ENCODE assay signal across 8 worm cellular contexts in the genomic region with DNA sequence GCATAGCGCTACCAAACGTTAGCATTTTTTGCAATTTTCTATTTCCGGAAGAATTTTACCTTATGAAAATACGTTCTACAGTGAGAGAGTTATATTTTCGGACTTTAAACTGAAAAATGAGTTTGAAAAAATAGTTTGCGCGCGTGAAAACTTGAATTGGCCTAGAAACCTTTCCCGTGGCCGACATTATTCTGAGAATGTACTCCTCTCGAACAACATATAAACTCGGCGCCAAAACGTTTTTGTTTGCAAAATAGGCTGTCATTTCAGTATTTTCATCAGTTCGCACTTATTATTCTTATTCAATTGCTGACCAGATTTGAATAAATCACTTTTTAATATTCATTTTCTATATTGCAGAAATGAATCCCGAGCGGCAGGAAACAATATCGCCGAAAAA.
TF ChIP-seq lines count a peak whose summit lies in the region.

Gene mre-11 (minus strand): TSS at position 113 of the 400 bp plus-strand sequence.
Gene wdr-5.3 (plus strand): TSS at position 361 of the 400 bp plus-strand sequence.

TF ChIP-seq in whole organism, L1 larva, 84 proteins besides CTCF, POLR2A, EP300 and RAD21 (continues in another document):
- no peak for TF ChIP-seq sup-37 (GFP tag; optimal IDR thresholded peaks at IDR 0.05; lab: Kevin White, UChicago)
- no peak for TF ChIP-seq hpl-2 (GFP tag; optimal IDR thresholded peaks at IDR 0.05; lab: Kevin White, UChicago)
- peak in 1 of 6 experiments; percentile 13 for TF ChIP-seq elt-3 (tag; optimal IDR thresholded peaks at IDR 0.05; lab: Kevin White, UChicago)
- TF ChIP-seq sox-4 (tag; optimal IDR thresholded peaks at IDR 0.05; lab: Kevin White, UChicago): peak; percentile 52
- TF ChIP-seq dsc-1 (tag; optimal IDR thresholded peaks at IDR 0.05; lab: Kevin White, UChicago): no peak
- peak in 1 of 2 experiments; percentile 41 for TF ChIP-seq mdl-1 (tag; optimal IDR thresholded peaks at IDR 0.05; lab: Kevin White, UChicago)
- peak; percentile 29 for TF ChIP-seq C04F5.9 (tag; optimal IDR thresholded peaks at IDR 0.05; lab: Kevin White, UChicago)
- TF ChIP-seq ztf-4 (tag; optimal IDR thresholded peaks at IDR 0.05; lab: Kevin White, UChicago): no peak
- peak; percentile 71 for TF ChIP-seq nhr-90 (tag; optimal IDR thresholded peaks at IDR 0.05; lab: Kevin White, UChicago; ENCODE audit: poor library complexity)
- peak; percentile 56 for TF ChIP-seq lin-13 (GFP tag; optimal IDR thresholded peaks at IDR 0.05; lab: Kevin White, UChicago)

TF ChIP-seq in whole organism, L2 larva, 48 proteins besides CTCF, POLR2A, EP300 and RAD21 (continues in another document):
- TF ChIP-seq sem-4 (tag; optimal IDR thresholded peaks at IDR 0.05; lab: Kevin White, UChicago): no peak
- TF ChIP-seq gmeb-1 (tag; optimal IDR thresholded peaks at IDR 0.05; lab: Kevin White, UChicago): peak; percentile 80
- TF ChIP-seq nhr-25 (tag; optimal IDR thresholded peaks at IDR 0.05; lab: Kevin White, UChicago): no peak
- TF ChIP-seq blmp-1 (tag; optimal IDR thresholded peaks at IDR 0.05; lab: Kevin White, UChicago; ENCODE audit: insufficient read depth): no peak
- peak; percentile 40 for TF ChIP-seq nhr-6 (tag; optimal IDR thresholded peaks at IDR 0.05; lab: Kevin White, UChicago)
- no peak for TF ChIP-seq egl-27 (tag; optimal IDR thresholded peaks at IDR 0.05; lab: Kevin White, UChicago)
- TF ChIP-seq ztf-11 (tag; optimal IDR thresholded peaks at IDR 0.05; lab: Kevin White, UChicago): no peak
- TF ChIP-seq aly-2 (tag; optimal IDR thresholded peaks at IDR 0.05; lab: Kevin White, UChicago): no peak
- TF ChIP-seq ceh-82 (tag; optimal IDR thresholded peaks at IDR 0.05; lab: Kevin White, UChicago): no peak
- no peak for TF ChIP-seq alr-1 (tag; optimal IDR thresholded peaks at IDR 0.05; lab: Kevin White, UChicago)
- peak; percentile 32 for TF ChIP-seq lin-11 (tag; optimal IDR thresholded peaks at IDR 0.05; lab: Kevin White, UChicago)

TF ChIP-seq in whole organism, L3 larva, 47 proteins besides CTCF, POLR2A, EP300 and RAD21 (continues in another document):
- TF ChIP-seq skn-1 (tag; optimal IDR thresholded peaks at IDR 0.05; lab: Kevin White, UChicago) (peak; percentile 12), pha-4 (tag; optimal IDR thresholded peaks at IDR 0.05; lab: Kevin White, UChicago) (no peak), elt-1 (tag; optimal IDR thresholded peaks at IDR 0.05; lab: Kevin White, UChicago) (no peak), nhr-43 (tag; optimal IDR thresholded peaks at IDR 0.05; lab: Kevin White, UChicago; ENCODE audit: poor library complexity, severe bottlenecking) (peak; percentile 58), nhr-25 (tag; optimal IDR thresholded peaks at IDR 0.05; lab: Kevin White, UChicago) (peak; percentile 24), zag-1 (tag; optimal IDR thresholded peaks at IDR 0.05; lab: Kevin White, UChicago) (no peak), nfya-1 (tag; optimal IDR thresholded peaks at IDR 0.05; lab: Kevin White, UChicago; ENCODE audit: insufficient read depth) (peak; percentile 66), lin-15B (tag; optimal IDR thresholded peaks at IDR 0.05; lab: Kevin White, UChicago) (peak; percentile 76), elt-3 (tag; optimal IDR thresholded peaks at IDR 0.05; lab: Kevin White, UChicago) (no peak), ceh-9 (tag; optimal IDR thresholded peaks at IDR 0.05; lab: Kevin White, UChicago) (no peak), snpc-4 (tag; optimal IDR thresholded peaks at IDR 0.05; lab: Kevin White, UChicago) (peak; percentile 85)

TF ChIP-seq in whole organism, L4 larva, 104 proteins besides CTCF, POLR2A, EP300 and RAD21 (continues in another document):
- no peak for TF ChIP-seq unc-39 (tag; optimal IDR thresholded peaks at IDR 0.05; lab: Kevin White, UChicago)
- peak; percentile 74 for TF ChIP-seq ZK337.2 (GFP tag; IDR thresholded peaks at IDR 0.05; lab: Robert Waterston, UW)
- TF ChIP-seq lin-38 (GFP tag; IDR thresholded peaks at IDR 0.05; lab: Robert Waterston, UW): no peak
- TF ChIP-seq spr-3 (GFP tag; optimal IDR thresholded peaks at IDR 0.05; lab: Kevin White, UChicago): no peak
- TF ChIP-seq ceh-82 (tag; optimal IDR thresholded peaks at IDR 0.05; lab: Kevin White, UChicago): no peak
- peak; percentile 4 for TF ChIP-seq mxl-3 (GFP tag; optimal IDR thresholded peaks at IDR 0.05; lab: Kevin White, UChicago)
- no peak for TF ChIP-seq ceh-28 (tag; optimal IDR thresholded peaks at IDR 0.05; lab: Kevin White, UChicago)
- peak; percentile 59 for TF ChIP-seq unc-130 (GFP tag; optimal IDR thresholded peaks at IDR 0.05; lab: Kevin White, UChicago)
- TF ChIP-seq mdt-29 (GFP tag; IDR thresholded peaks at IDR 0.05; lab: Robert Waterston, UW): no peak
- TF ChIP-seq php-3 (GFP tag; IDR thresholded peaks at IDR 0.05; lab: Robert Waterston, UW): no peak
- no peak for TF ChIP-seq snpc-4 (tag; optimal IDR thresholded peaks at IDR 0.05; lab: Kevin White, UChicago)
- no peak for TF ChIP-seq ztf-11 (tag; optimal IDR thresholded peaks at IDR 0.05; lab: Kevin White, UChicago)

TF ChIP-seq in whole organism, early embryonic, 17 proteins besides CTCF, POLR2A, EP300 and RAD21:
- TF ChIP-seq ets-7 (tag; optimal IDR thresholded peaks at IDR 0.05; lab: Kevin White, UChicago) (no peak), hnd-1 (tag; optimal IDR thresholded peaks at IDR 0.05; lab: Kevin White, UChicago) (no peak), tbx-37 (GFP tag; conservative IDR thresholded peaks at IDR 0.05; lab: Robert Waterston, UW) (peak; percentile 27; the same call in 1 of the 2 replicates)
TF ChIP-seq in whole organism, early embryonic: peak in this region for 1.

TF ChIP-seq in whole organism, late embryonic, 69 proteins besides CTCF, POLR2A, EP300 and RAD21 (continues in another document):
- TF ChIP-seq ets-4 (tag; optimal IDR thresholded peaks at IDR 0.05; lab: Kevin White, UChicago) (peak; percentile 28), C08G9.2 (tag; optimal IDR thresholded peaks at IDR 0.05; lab: Kevin White, UChicago) (peak; percentile 74), fkh-10 (GFP tag; optimal IDR thresholded peaks at IDR 0.05; lab: Kevin White, UChicago) (no peak), ceh-24 (tag; optimal IDR thresholded peaks at IDR 0.05; lab: Kevin White, UChicago) (no peak), tbx-7 (tag; optimal IDR thresholded peaks at IDR 0.05; lab: Kevin White, UChicago) (peak; percentile 34), madf-2 (tag; optimal IDR thresholded peaks at IDR 0.05; lab: Kevin White, UChicago) (no peak), lim-6 (tag; optimal IDR thresholded peaks at IDR 0.05; lab: Kevin White, UChicago) (no peak), sox-2 (GFP tag; IDR thresholded peaks at IDR 0.05; lab: Robert Waterston, UW) (no peak), ceh-2 (tag; optimal IDR thresholded peaks at IDR 0.05; lab: Kevin White, UChicago) (peak; percentile 53), pros-1 (tag; optimal IDR thresholded peaks at IDR 0.05; lab: Kevin White, UChicago) (no peak), rnt-1 (tag; optimal IDR thresholded peaks at IDR 0.05; lab: Kevin White, UChicago) (no peak), fax-1 (tag; optimal IDR thresholded peaks at IDR 0.05; lab: Kevin White, UChicago) (peak; percentile 29), ceh-19 (GFP tag; optimal IDR thresholded peaks at IDR 0.05; lab: Kevin White, UChicago) (no peak), zip-5 (tag; optimal IDR thresholded peaks at IDR 0.05; lab: Kevin White, UChicago) (peak; percentile 21), tbx-2 (tag; optimal IDR thresholded peaks at IDR 0.05; lab: Kevin White, UChicago) (peak; percentile 57)

TF ChIP-seq in whole organism, mixed stage, embryonic, 35 proteins besides CTCF, POLR2A, EP300 and RAD21:
- TF ChIP-seq nhr-76 (tag; optimal IDR thresholded peaks at IDR 0.05; lab: Kevin White, UChicago): no peak
- TF ChIP-seq elt-1 (tag; optimal IDR thresholded peaks at IDR 0.05; lab: Kevin White, UChicago; ENCODE audit: borderline replicate concordance, insufficient read depth): no peak
- no peak for TF ChIP-seq ces-1 (GFP tag; optimal IDR thresholded peaks at IDR 0.05; lab: Kevin White, UChicago)
- peak; percentile 23 for TF ChIP-seq lin-13 (tag; optimal IDR thresholded peaks at IDR 0.05; lab: Kevin White, UChicago)
- TF ChIP-seq mab-5 (tag; optimal IDR thresholded peaks at IDR 0.05; lab: Kevin White, UChicago): no peak
- TF ChIP-seq ceh-43 (GFP tag; optimal IDR thresholded peaks at IDR 0.05; lab: Kevin White, UChicago): no peak
- no peak for TF ChIP-seq blmp-1 (tag; optimal IDR thresholded peaks at IDR 0.05; lab: Kevin White, UChicago)
- no peak for TF ChIP-seq elt-3 (tag; optimal IDR thresholded peaks at IDR 0.05; lab: Kevin White, UChicago)

TF ChIP-seq in whole organism, young adult, 124 proteins besides CTCF, POLR2A, EP300 and RAD21 (continues in another document):
- TF ChIP-seq D2030.7 (GFP tag; IDR thresholded peaks at IDR 0.05; lab: Robert Waterston, UW): peak; percentile 52
- no peak for TF ChIP-seq gei-17 (GFP tag; optimal IDR thresholded peaks at IDR 0.05; lab: Kevin White, UChicago)
- no peak for TF ChIP-seq F57A8.1 (GFP tag; optimal IDR thresholded peaks at IDR 0.05; lab: Kevin White, UChicago)
- TF ChIP-seq sea-2 (GFP tag; IDR thresholded peaks at IDR 0.05; lab: Robert Waterston, UW): no peak
- no peak for TF ChIP-seq C17E4.6 (GFP tag; IDR thresholded peaks at IDR 0.05; lab: Robert Waterston, UW)
- no peak for TF ChIP-seq egrh-3 (GFP tag; IDR thresholded peaks at IDR 0.05; lab: Robert Waterston, UW)
- TF ChIP-seq nfyb-1 (GFP tag; IDR thresholded peaks at IDR 0.05; lab: Robert Waterston, UW): no peak
- no peak for TF ChIP-seq snpc-1.1 (tag; optimal IDR thresholded peaks at IDR 0.05; lab: Kevin White, UChicago; ENCODE audit: insufficient read depth)
- no peak for TF ChIP-seq rpc-1 (optimal IDR thresholded peaks at IDR 0.05; lab: Kevin White, UChicago)
- TF ChIP-seq rpc-1 (tag; optimal IDR thresholded peaks at IDR 0.05; lab: Kevin White, UChicago): no peak
- no peak for TF ChIP-seq somi-1 (GFP tag; optimal IDR thresholded peaks at IDR 0.05; lab: Kevin White, UChicago)
- TF ChIP-seq aptf-2 (GFP tag; conservative IDR thresholded peaks at IDR 0.05; lab: Robert Waterston, UW): no peak
- no peak for TF ChIP-seq nhr-120 (GFP tag; IDR thresholded peaks at IDR 0.05; lab: Robert Waterston, UW)
- TF ChIP-seq F23B12.7 (tag; optimal IDR thresholded peaks at IDR 0.05; lab: Kevin White, UChicago; ENCODE audit: insufficient read depth): no peak
- no peak for TF ChIP-seq nhr-27 (tag; optimal IDR thresholded peaks at IDR 0.05; lab: Kevin White, UChicago)
- no peak for TF ChIP-seq madf-10 (tag; optimal IDR thresholded peaks at IDR 0.05; lab: Kevin White, UChicago)
- TF ChIP-seq C06A6.2 (GFP tag; conservative IDR thresholded peaks at IDR 0.05; lab: Robert Waterston, UW): no peak
- peak; percentile 38; the same call in 1 of the 2 replicates for TF ChIP-seq ceh-100 (GFP tag; IDR thresholded peaks at IDR 0.05; lab: Robert Waterston, UW)
- no peak for TF ChIP-seq Y53F4B.3 (GFP tag; IDR thresholded peaks at IDR 0.05; lab: Robert Waterston, UW)
- TF ChIP-seq Y79H2A.3 (GFP tag; conservative IDR thresholded peaks at IDR 0.05; lab: Robert Waterston, UW): no peak
- no peak for TF ChIP-seq unc-62 (GFP tag; optimal IDR thresholded peaks at IDR 0.05; lab: Kevin White, UChicago)
- TF ChIP-seq ztf-18 (tag; optimal IDR thresholded peaks at IDR 0.05; lab: Kevin White, UChicago): no peak
- no peak for TF ChIP-seq F22D6.2 (tag; optimal IDR thresholded peaks at IDR 0.05; lab: Kevin White, UChicago)
